Fruit fly (Drosophila melanogaster): ENCODE results near the gene CG45122.

CG45122 gene

DNA sequence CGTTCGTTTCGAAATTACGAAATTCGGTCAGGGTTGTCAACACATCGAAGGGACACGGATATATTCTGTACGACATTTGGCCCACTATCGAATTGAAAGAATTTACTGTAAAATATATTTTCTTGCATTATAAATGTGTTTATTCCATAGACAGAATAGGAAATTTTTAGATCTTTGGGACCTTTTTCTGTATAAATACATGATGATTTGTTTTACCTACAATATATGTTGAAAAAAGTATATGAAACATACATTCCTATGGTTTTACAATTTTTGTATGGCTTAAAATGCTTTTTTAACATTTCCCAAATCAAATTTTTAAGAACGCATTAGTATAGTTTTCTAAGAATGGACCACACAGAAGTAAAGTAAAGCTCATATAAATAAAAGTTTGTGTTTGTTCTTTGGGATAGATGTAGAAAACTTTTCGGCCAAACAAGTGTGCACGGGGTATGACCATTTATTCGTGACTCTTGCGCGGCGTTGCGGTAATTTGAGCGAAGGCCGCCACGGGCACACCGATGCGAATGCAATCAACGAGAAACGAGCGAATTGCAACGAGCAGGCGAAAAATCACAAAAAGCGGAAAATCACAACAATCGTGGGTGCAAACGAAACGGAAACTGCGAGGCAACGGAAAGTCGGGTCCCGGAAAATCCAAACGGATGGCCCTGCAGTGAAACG lies 46.3 kb upstream of the CG45122 start, which contains the start of the genes CG17327, CG44194 and CG7518 (continued):
- TF ChIP-seq wek (GFP tag; optimal IDR thresholded peaks at IDR 0.05) = no peak
- TF ChIP-seq ftz-f1 (GFP tag; optimal IDR thresholded peaks at IDR 0.05) = no peak
- TF ChIP-seq CrebB (tag; optimal IDR thresholded peaks at IDR 0.05) = no peak
- TF ChIP-seq CG11085 (GFP tag; IDR thresholded peaks at IDR 0.05) = no peak
- peak; percentile 88 for TF ChIP-seq CG17186 (GFP tag; optimal IDR thresholded peaks at IDR 0.05)
- TF ChIP-seq Hsf (GFP tag; optimal IDR thresholded peaks at IDR 0.05) = peak; percentile 26
- TF ChIP-seq Fer2 (tag; optimal IDR thresholded peaks at IDR 0.05) = peak; percentile 14
- TF ChIP-seq CG16813 (GFP tag; IDR thresholded peaks at IDR 0.05; ENCODE audit: partially characterized antibody) = peak; percentile 33; the same call in 1 of the 3 replicates
- TF ChIP-seq pnt (GFP tag; optimal IDR thresholded peaks at IDR 0.05) = no peak
- TF ChIP-seq prd (optimal IDR thresholded peaks at IDR 0.05) = no peak
- TF ChIP-seq prd (GFP tag; IDR thresholded peaks at IDR 0.05) = no peak
- no peak for TF ChIP-seq CG17328 (GFP tag; IDR thresholded peaks at IDR 0.05)
- TF ChIP-seq dmrt99B (tag; optimal IDR thresholded peaks at IDR 0.05) = no peak
- TF ChIP-seq Sox102F (GFP tag; optimal IDR thresholded peaks at IDR 0.05) = no peak
- no peak for TF ChIP-seq CG16779 (GFP tag; IDR thresholded peaks at IDR 0.05)
- TF ChIP-seq ranshi (GFP tag; IDR thresholded peaks at IDR 0.05) = no peak
- TF ChIP-seq lmd (GFP tag; IDR thresholded peaks at IDR 0.05) = no peak; the same call in 1 of the 2 replicates
- TF ChIP-seq NFAT (GFP tag; IDR thresholded peaks at IDR 0.05) = peak; percentile 57
- TF ChIP-seq CG3065 (GFP tag; optimal IDR thresholded peaks at IDR 0.05) = no peak
- TF ChIP-seq chn (GFP tag; optimal IDR thresholded peaks at IDR 0.05) = no peak
- TF ChIP-seq CG43689 (GFP tag; IDR thresholded peaks at IDR 0.05) = no peak
- no peak for TF ChIP-seq CG8765 (GFP tag; IDR thresholded peaks at IDR 0.05)
- peak; percentile 46 for TF ChIP-seq Bgb (GFP tag; IDR thresholded peaks at IDR 0.05; ENCODE audit: partially characterized antibody)
- TF ChIP-seq HLHmδ (GFP tag; optimal IDR thresholded peaks at IDR 0.05) = no peak
- TF ChIP-seq az2 (GFP tag; optimal IDR thresholded peaks at IDR 0.05) = peak; percentile 30
- TF ChIP-seq CG12942 (GFP tag; optimal IDR thresholded peaks at IDR 0.05) = no peak
- no peak for TF ChIP-seq CG7928 (GFP tag; optimal IDR thresholded peaks at IDR 0.05)
- no peak for TF ChIP-seq CG1233 (GFP tag; optimal IDR thresholded peaks at IDR 0.05)
- no peak for TF ChIP-seq ems (GFP tag; optimal IDR thresholded peaks at IDR 0.05)
- no peak for TF ChIP-seq Xrp1 (GFP tag; IDR thresholded peaks at IDR 0.05)
- no peak for TF ChIP-seq hbn (GFP tag; IDR thresholded peaks at IDR 0.05; ENCODE audit: partially characterized antibody)
- no peak for TF ChIP-seq CG18619 (GFP tag; optimal IDR thresholded peaks at IDR 0.05)
- no peak for TF ChIP-seq Lhr (GFP tag; optimal IDR thresholded peaks at IDR 0.05)
- peak; percentile 80; the same call in 2 of the 4 replicates for TF ChIP-seq chinmo (GFP tag; IDR thresholded peaks at IDR 0.05; ENCODE audit: partially characterized antibody)
- no peak for TF ChIP-seq CG13894 (tag; optimal IDR thresholded peaks at IDR 0.05)
- no peak for TF ChIP-seq ham (GFP tag; IDR thresholded peaks at IDR 0.05)
- no peak for TF ChIP-seq slou (GFP tag; optimal IDR thresholded peaks at IDR 0.05)
- TF ChIP-seq shn (GFP tag; optimal IDR thresholded peaks at IDR 0.05) = no peak
- TF ChIP-seq lbe (GFP tag; optimal IDR thresholded peaks at IDR 0.05) = no peak
- no peak for TF ChIP-seq Sox100B (GFP tag; optimal IDR thresholded peaks at IDR 0.05)
- TF ChIP-seq CG6175 (GFP tag; IDR thresholded peaks at IDR 0.05) = no peak
- peak; percentile 21 for TF ChIP-seq CG9437 (GFP tag; optimal IDR thresholded peaks at IDR 0.05)
- TF ChIP-seq Kr (GFP tag; optimal IDR thresholded peaks at IDR 0.05) = no peak
- peak; percentile 32 for TF ChIP-seq CG13287 (GFP tag; IDR thresholded peaks at IDR 0.05; ENCODE audit: partially characterized antibody)
- peak; percentile 16 for TF ChIP-seq tx (GFP tag; optimal IDR thresholded peaks at IDR 0.05)
- TF ChIP-seq zen (tag; optimal IDR thresholded peaks at IDR 0.05) = no peak
- no peak for TF ChIP-seq vfl (GFP tag; optimal IDR thresholded peaks at IDR 0.05)
- TF ChIP-seq D19B (GFP tag; optimal IDR thresholded peaks at IDR 0.05) = no peak
- no peak for TF ChIP-seq zfh2 (GFP tag; optimal IDR thresholded peaks at IDR 0.05)
- TF ChIP-seq cato (GFP tag; optimal IDR thresholded peaks at IDR 0.05; ENCODE audit: borderline replicate concordance) = peak; percentile 7
- no peak for TF ChIP-seq CG4282 (GFP tag; optimal IDR thresholded peaks at IDR 0.05)
